Worm (Caenorhabditis elegans) whole organism, young adult: ENCODE data around the gene spin-4.

ENCODE experiments used
- B0035.1 ChIP-seq: sonication (generic microtip); optimal IDR thresholded peaks from 2 replicates; lab custom pipeline; 2016; ENCODE audit warnings: missing genetic modification characterization, mild to moderate bottlenecking, missing compliant biosample characterization, missing genotype, missing genetic modification reagents
- C17E4.6 ChIP-seq: fragments of 200-800 bp; sonication (Bioruptor generic); IDR thresholded peaks from 2 replicates; pipeline ENCODE4 v1.3.6; 2022; ENCODE audit warnings: missing genetic modification reagents, missing genetic modification characterization, missing compliant biosample characterization
- D2030.7 ChIP-seq: fragments of 200-800 bp; sonication (Bioruptor generic); IDR thresholded peaks from 2 replicates; pipeline ENCODE4 v1.3.6; 2022; ENCODE audit warnings: missing genetic modification reagents, missing genetic modification characterization, missing compliant biosample characterization
- F49E8.2 ChIP-seq: sonication (generic microtip); optimal IDR thresholded peaks from 3 replicates; lab custom pipeline; 2017; ENCODE audit warnings: missing genetic modification characterization, mild to moderate bottlenecking, missing compliant biosample characterization, antibody characterized with exemption, moderate library complexity; ENCODE audit not compliant: insufficient read depth
- F55B11.4 ChIP-seq: sonication (generic microtip); optimal IDR thresholded peaks from 2 replicates; lab custom pipeline; 2016; ENCODE audit warnings: missing compliant biosample characterization, missing genetic modification characterization, borderline replicate concordance; ENCODE audit not compliant: insufficient read depth
- K11D2.4 ChIP-seq: fragments of 200-800 bp; sonication (Bioruptor generic); IDR thresholded peaks from 2 replicates; pipeline ENCODE4 v1.3.6; 2022; ENCODE audit warnings: missing genetic modification reagents, missing genetic modification characterization, missing compliant biosample characterization
- K12H6.12 ChIP-seq: fragments of 200-800 bp; sonication (Bioruptor generic); optimal IDR thresholded peaks from 2 replicates; lab custom pipeline; 2018; ENCODE audit warnings: mild to moderate bottlenecking, missing genetic modification characterization, missing compliant biosample characterization
- T26A5.8 ChIP-seq: sonication (generic microtip); optimal IDR thresholded peaks from 2 replicates; lab custom pipeline; 2016; ENCODE audit warnings: missing genetic modification characterization, missing compliant biosample characterization
- Y53F4B.3 ChIP-seq: fragments of 200-800 bp; sonication (Bioruptor generic); IDR thresholded peaks from 2 replicates; pipeline ENCODE4 v1.3.6; 2022; ENCODE audit warnings: missing genetic modification reagents, missing genetic modification characterization, missing compliant biosample characterization
- Y79H2A.3 ChIP-seq: fragments of 200-800 bp; sonication (Bioruptor generic); conservative IDR thresholded peaks from 2 replicates; pipeline ENCODE4 v1.3.6; 2022; ENCODE audit warnings: missing genetic modification reagents, missing genetic modification characterization, missing compliant biosample characterization
- Y95B8A.8 ChIP-seq: fragments of 200-800 bp; sonication (Bioruptor generic); IDR thresholded peaks from 2 replicates; pipeline ENCODE4 v1.3.6; 2022; ENCODE audit warnings: missing genetic modification reagents, missing genetic modification characterization, missing compliant biosample characterization
- ZK185.1 ChIP-seq: sonication (generic microtip); optimal IDR thresholded peaks from 2 replicates; lab custom pipeline; 2016; ENCODE audit warnings: mild to moderate bottlenecking, missing genetic modification characterization, missing compliant biosample characterization; ENCODE audit not compliant: poor library complexity, severe bottlenecking
- akir-1 ChIP-seq: fragments of 200-800 bp; sonication (Bioruptor generic); optimal IDR thresholded peaks from 2 replicates; lab custom pipeline; 2018; ENCODE audit warnings: mild to moderate bottlenecking, missing genetic modification characterization, moderate library complexity, missing compliant biosample characterization
- atf-7 ChIP-seq: sonication (generic microtip); optimal IDR thresholded peaks from 2 replicates; lab custom pipeline; 2017; ENCODE audit warnings: mild to moderate bottlenecking, missing genetic modification characterization, missing compliant biosample characterization
- attf-5 ChIP-seq: fragments of 200-800 bp; sonication (Bioruptor generic); optimal IDR thresholded peaks from 2 replicates; lab custom pipeline; 2018; ENCODE audit warnings: mild to moderate bottlenecking, missing genetic modification characterization, missing compliant biosample characterization
- ccch-3 ChIP-seq: fragments of 200-800 bp; sonication (Bioruptor generic); optimal IDR thresholded peaks from 2 replicates; lab custom pipeline; 2018; ENCODE audit warnings: mild to moderate bottlenecking, missing genetic modification characterization, missing compliant biosample characterization
- ceh-100 ChIP-seq: fragments of 200-800 bp; sonication (Bioruptor generic); IDR thresholded peaks from 2 replicates; pipeline ENCODE4 v1.3.6; 2022; ENCODE audit warnings: missing genetic modification reagents, missing genetic modification characterization, missing compliant biosample characterization
- ceh-27 ChIP-seq: fragments of 200-800 bp; sonication (Bioruptor generic); optimal IDR thresholded peaks from 2 replicates; lab custom pipeline; 2018; ENCODE audit warnings: mild to moderate bottlenecking, missing genetic modification characterization, moderate library complexity, missing compliant biosample characterization
- ceh-40 ChIP-seq: fragments of 200-800 bp; sonication (Bioruptor generic); IDR thresholded peaks from 2 replicates; pipeline ENCODE4 v1.3.6; 2022; ENCODE audit warnings: missing genetic modification characterization, missing compliant biosample characterization
- ceh-79 ChIP-seq: sonication (generic microtip); optimal IDR thresholded peaks from 2 replicates; lab custom pipeline; 2017; ENCODE audit warnings: mild to moderate bottlenecking, missing genetic modification characterization, missing compliant biosample characterization
- dox-1 ChIP-seq: fragments of 200-800 bp; sonication (Bioruptor generic); IDR thresholded peaks from 2 replicates; pipeline ENCODE4 v1.3.6; 2022; ENCODE audit warnings: missing genetic modification reagents, missing genetic modification characterization, missing compliant biosample characterization
- ets-4 ChIP-seq: fragments of 200-800 bp; sonication (Bioruptor generic); optimal IDR thresholded peaks from 2 replicates; lab custom pipeline; 2018; ENCODE audit warnings: mild to moderate bottlenecking, missing genetic modification characterization, missing compliant biosample characterization
- gei-17 ChIP-seq: fragments of 200-800 bp; sonication (Bioruptor generic); optimal IDR thresholded peaks from 2 replicates; lab custom pipeline; 2018; ENCODE audit warnings: mild to moderate bottlenecking, missing genetic modification characterization, missing compliant biosample characterization
- him-1 ChIP-seq: sonication (generic microtip); optimal IDR thresholded peaks from 2 replicates; lab custom pipeline; 2016; ENCODE audit warnings: missing genotype, missing genetic modification reagents, missing genetic modification characterization, missing compliant biosample characterization
- hmg-1.2 ChIP-seq: fragments of 200-800 bp; sonication (Bioruptor generic); IDR thresholded peaks from 2 replicates; pipeline ENCODE4 v1.3.6; 2022; ENCODE audit warnings: missing genetic modification reagents, missing genetic modification characterization, missing compliant biosample characterization
- hsf-1 ChIP-seq: fragments of 200-800 bp; sonication (Bioruptor generic); IDR thresholded peaks from 2 replicates; pipeline ENCODE4 v1.3.6; 2022; ENCODE audit warnings: missing genetic modification reagents, missing genetic modification characterization, missing compliant biosample characterization
- lag-1 ChIP-seq: fragments of 200-800 bp; sonication (Bioruptor generic); IDR thresholded peaks from 2 replicates; pipeline ENCODE4 v1.3.6; 2022; ENCODE audit warnings: missing genetic modification reagents, missing genetic modification characterization, missing compliant biosample characterization
- let-607 ChIP-seq, 2 experiments: fragments of 200-800 bp in 1 of 2; sonication (Bioruptor generic) in 1 of 2; sonication (generic microtip) in 1 of 2; optimal IDR thresholded peaks; 2 replicates each; lab custom pipeline; 2016 to 2018; ENCODE audit warnings: mild to moderate bottlenecking in 2 of 2, missing compliant biosample characterization in 2 of 2, missing genetic modification characterization in 2 of 2, moderate library complexity in 2 of 2, missing genotype in 1 of 2
- lsy-27 ChIP-seq: sonication (generic microtip); optimal IDR thresholded peaks from 2 replicates; lab custom pipeline; 2017; ENCODE audit warnings: missing genetic modification characterization, mild to moderate bottlenecking, missing compliant biosample characterization, antibody characterized with exemption, missing genotype, borderline replicate concordance; ENCODE audit not compliant: insufficient read depth
- madf-3 ChIP-seq: fragments of 200-800 bp; sonication (Bioruptor generic); IDR thresholded peaks from 2 replicates; pipeline ENCODE4 v1.3.6; 2022; ENCODE audit warnings: missing genetic modification reagents, missing genetic modification characterization, missing compliant biosample characterization
- nfya-2 ChIP-seq: fragments of 200-800 bp; sonication (Bioruptor generic); IDR thresholded peaks from 2 replicates; pipeline ENCODE4 v1.3.6; 2022; ENCODE audit warnings: missing genetic modification reagents, missing genetic modification characterization, missing compliant biosample characterization
- nfyb-1 ChIP-seq: fragments of 200-800 bp; sonication (Bioruptor generic); IDR thresholded peaks from 2 replicates; pipeline ENCODE4 v1.3.6; 2022; ENCODE audit warnings: missing genetic modification reagents, missing genetic modification characterization, missing compliant biosample characterization
- nhr-120 ChIP-seq: fragments of 200-800 bp; sonication (Bioruptor generic); IDR thresholded peaks from 2 replicates; pipeline ENCODE4 v1.3.6; 2022; ENCODE audit warnings: missing genetic modification characterization, missing compliant biosample characterization
- nhr-179 ChIP-seq: sonication (generic microtip); optimal IDR thresholded peaks from 2 replicates; lab custom pipeline; 2016; ENCODE audit warnings: mild to moderate bottlenecking, missing genetic modification characterization, missing compliant biosample characterization
- nhr-27 ChIP-seq: fragments of 200-800 bp; sonication (Bioruptor generic); optimal IDR thresholded peaks from 2 replicates; lab custom pipeline; 2018; ENCODE audit warnings: mild to moderate bottlenecking, missing genetic modification characterization, moderate library complexity, missing compliant biosample characterization
- nhr-90 ChIP-seq: sonication (generic microtip); optimal IDR thresholded peaks from 2 replicates; lab custom pipeline; 2016; ENCODE audit warnings: missing genotype, mild to moderate bottlenecking, missing genetic modification characterization, missing compliant biosample characterization
- pbrm-1 ChIP-seq: fragments of 200-800 bp; sonication (Bioruptor generic); IDR thresholded peaks from 2 replicates; pipeline ENCODE4 v1.3.6; 2022; ENCODE audit warnings: missing genetic modification reagents, missing genetic modification characterization, missing compliant biosample characterization
- snpc-1.1 ChIP-seq: sonication (generic microtip); optimal IDR thresholded peaks from 2 replicates; lab custom pipeline; 2017; ENCODE audit warnings: missing genetic modification characterization, mild to moderate bottlenecking, missing compliant biosample characterization, antibody characterized with exemption, moderate library complexity, missing genotype, missing genetic modification reagents; ENCODE audit not compliant: insufficient read depth
- snpc-3.4 ChIP-seq: sonication (generic microtip); optimal IDR thresholded peaks from 2 replicates; lab custom pipeline; 2017; ENCODE audit warnings: missing genetic modification characterization, mild to moderate bottlenecking, missing compliant biosample characterization, antibody characterized with exemption, moderate library complexity, missing genotype, missing genetic modification reagents
- snpc-4 ChIP-seq, 5 experiments: fragments of 150-350 bp in 1 of 5; sonication (generic microtip) in 4 of 5; optimal IDR thresholded peaks; 2 replicates each; lab custom pipeline; 2014 to 2018; ENCODE audit warnings: missing genetic modification characterization in 5 of 5, missing biosample characterization in 3 of 5, antibody characterized with exemption in 2 of 5, mild to moderate bottlenecking in 2 of 5, missing compliant biosample characterization in 2 of 5, missing genotype in 2 of 5, moderate library complexity in 2 of 5, missing genetic modification reagents in 1 of 5
- sptf-2 ChIP-seq: fragments of 200-800 bp; sonication (Bioruptor generic); optimal IDR thresholded peaks from 2 replicates; lab custom pipeline; 2018; ENCODE audit warnings: mild to moderate bottlenecking, missing genetic modification characterization, missing compliant biosample characterization
- tbx-9 ChIP-seq: sonication (generic microtip); optimal IDR thresholded peaks from 2 replicates; lab custom pipeline; 2016; ENCODE audit warnings: borderline replicate concordance, missing genetic modification characterization, inconsistent platforms, missing compliant biosample characterization
- tlf-1 ChIP-seq: fragments of 200-800 bp; sonication (Bioruptor generic); optimal IDR thresholded peaks from 2 replicates; lab custom pipeline; 2018; ENCODE audit warnings: mild to moderate bottlenecking, missing genetic modification characterization, missing compliant biosample characterization
- unc-62 ChIP-seq: fragments of 150-350 bp; optimal IDR thresholded peaks from 2 replicates; lab custom pipeline; 2014; ENCODE audit warnings: missing biosample characterization, missing genetic modification reagents, missing genetic modification characterization
- zim-3 ChIP-seq: sonication (generic microtip); optimal IDR thresholded peaks from 2 replicates; lab custom pipeline; 2017; ENCODE audit warnings: mild to moderate bottlenecking, missing genetic modification characterization, moderate library complexity, missing compliant biosample characterization
- ztf-3 ChIP-seq: fragments of 200-800 bp; sonication (Bioruptor generic); optimal IDR thresholded peaks from 2 replicates; lab custom pipeline; 2018; ENCODE audit warnings: mild to moderate bottlenecking, missing genetic modification characterization, missing compliant biosample characterization

spin-4 gene

DNA sequence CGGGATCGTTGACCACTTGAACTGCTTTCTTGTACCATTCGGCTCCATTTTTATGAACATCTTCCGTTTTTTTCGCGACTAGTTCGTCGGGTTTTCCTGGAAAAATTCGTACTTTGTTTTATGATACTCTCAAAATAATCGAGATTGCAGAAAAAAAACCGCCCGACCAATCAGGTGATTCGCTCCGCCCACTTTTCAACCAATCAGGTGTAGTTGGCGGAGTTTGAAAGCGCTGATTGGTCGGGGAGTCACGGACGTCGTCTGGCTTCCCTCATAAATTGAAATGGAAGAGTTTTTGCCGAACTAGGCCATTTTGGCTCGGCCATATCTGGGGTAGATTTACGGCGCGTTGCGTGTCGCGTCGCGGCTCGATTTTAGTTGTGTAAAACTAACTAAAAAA is 35.5 kb upstream of the spin-4 start:
- TF ChIP-seq pbrm-1 (GFP tag; lab: Robert Waterston, UW) (no peak), him-1 (tag; lab: Kevin White, UChicago) (no peak), nfyb-1 (peak; percentile 73)

DNA sequence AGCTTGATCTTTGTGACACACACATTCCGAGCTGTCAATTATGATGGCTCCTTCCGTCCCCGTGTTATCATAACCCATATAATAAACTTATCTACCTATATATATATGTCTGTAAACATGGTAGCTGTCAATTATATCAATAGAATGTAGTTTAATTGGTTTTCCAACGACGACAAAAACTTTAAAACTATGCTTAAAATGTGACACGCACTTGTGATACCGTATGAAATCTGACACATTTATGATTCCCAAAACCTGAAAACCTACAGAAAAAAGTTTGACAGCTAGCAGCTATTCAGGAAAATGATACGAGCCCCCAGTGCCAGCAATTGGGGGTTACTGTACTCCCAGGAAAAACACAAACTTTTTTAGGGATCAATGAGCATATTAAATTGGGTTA is 29.5 kb upstream of the spin-4 start:
- TF ChIP-seq F49E8.2 (tag; lab: Kevin White, UChicago) (no peak), B0035.1 (tag; lab: Kevin White, UChicago) (no peak), ZK185.1 (tag; lab: Kevin White, UChicago) (no peak), snpc-4 (GFP tag; optimal IDR thresholded peaks at IDR 0.05; lab: Kevin White, UChicago) (no peak), snpc-4 (tag; optimal IDR thresholded peaks at IDR 0.05; lab: Kevin White, UChicago) (peak in 1 of 4 experiments; percentile 2), zim-3 (tag; lab: Kevin White, UChicago) (no peak), tbx-9 (tag; lab: Kevin White, UChicago) (no peak), unc-62 (GFP tag; lab: Kevin White, UChicago) (peak; percentile 63), ets-4 (GFP tag; lab: Kevin White, UChicago) (no peak), akir-1 (GFP tag; lab: Kevin White, UChicago) (no peak), madf-3 (GFP tag; lab: Robert Waterston, UW) (no peak), ceh-79 (tag; lab: Kevin White, UChicago) (no peak), Y95B8A.8 (GFP tag; lab: Robert Waterston, UW) (no peak), nfya-2 (GFP tag; lab: Robert Waterston, UW) (no peak), K11D2.4 (GFP tag; lab: Robert Waterston, UW) (no peak), let-607 (tag; optimal IDR thresholded peaks at IDR 0.05; lab: Kevin White, UChicago) (peak; percentile 47 to 81), hmg-1.2 (GFP tag; lab: Robert Waterston, UW) (no peak), T26A5.8 (tag; lab: Kevin White, UChicago) (no peak), K12H6.12 (no peak), D2030.7 (no peak), nhr-90 (tag; lab: Kevin White, UChicago) (peak; percentile 7), Y53F4B.3 (GFP tag; lab: Robert Waterston, UW) (no peak), sptf-2 (GFP tag; lab: Kevin White, UChicago) (no peak), ccch-3 (GFP tag; lab: Kevin White, UChicago) (no peak), dox-1 (GFP tag; lab: Robert Waterston, UW) (peak; percentile 23; the same call in 1 of the 2 replicates), nhr-27 (tag; lab: Kevin White, UChicago) (no peak), him-1 (tag; lab: Kevin White, UChicago) (no peak), lsy-27 (tag; lab: Kevin White, UChicago) (no peak), gei-17 (GFP tag; lab: Kevin White, UChicago) (no peak), F55B11.4 (tag; lab: Kevin White, UChicago) (no peak), atf-7 (tag; lab: Kevin White, UChicago) (peak; percentile 42), nhr-179 (tag; lab: Kevin White, UChicago) (no peak), tlf-1 (GFP tag; lab: Kevin White, UChicago) (no peak), Y79H2A.3 (GFP tag; lab: Robert Waterston, UW) (no peak), lag-1 (GFP tag; lab: Robert Waterston, UW) (no peak), attf-5 (GFP tag; lab: Kevin White, UChicago) (no peak), C17E4.6 (GFP tag; lab: Robert Waterston, UW) (no peak), snpc-1.1 (tag; lab: Kevin White, UChicago) (no peak), nhr-120 (GFP tag; lab: Robert Waterston, UW) (no peak), ztf-3 (GFP tag; lab: Kevin White, UChicago) (peak; percentile 54), snpc-3.4 (tag; lab: Kevin White, UChicago) (no peak), ceh-40 (GFP tag; lab: Robert Waterston, UW) (no peak), ceh-27 (GFP tag; lab: Kevin White, UChicago) (no peak), hsf-1 (GFP tag; lab: Robert Waterston, UW) (no peak), ceh-100 (no peak)
